Worm (Caenorhabditis elegans) whole organism, L2 larva: ENCODE measurements around the gene T02C12.5.

Source experiments
- R02D3.7 ChIP-seq: fragments of 150-350 bp; optimal IDR thresholded peaks from 2 replicates; lab custom pipeline; 2014; ENCODE audit warnings: missing biosample characterization, missing genetic modification characterization
- alr-1 ChIP-seq: fragments of 150-350 bp; optimal IDR thresholded peaks from 2 replicates; lab custom pipeline; 2014; ENCODE audit warnings: missing biosample characterization, missing genetic modification characterization
- ama-1 ChIP-seq: fragments of 150-350 bp; optimal IDR thresholded peaks from 2 replicates; lab custom pipeline; 2018; ENCODE audit warnings: inconsistent platforms
- ceh-82 ChIP-seq: fragments of 150-350 bp; optimal IDR thresholded peaks from 2 replicates; lab custom pipeline; 2014; ENCODE audit warnings: missing biosample characterization, missing genetic modification characterization
- elt-3 ChIP-seq: sonication (generic microtip); optimal IDR thresholded peaks from 2 replicates; lab custom pipeline; 2017; ENCODE audit warnings: missing biosample characterization, missing genetic modification characterization
- nhr-10 ChIP-seq: sonication (generic microtip); optimal IDR thresholded peaks from 2 replicates; lab custom pipeline; 2017; ENCODE audit warnings: missing biosample characterization, missing genetic modification characterization
- nhr-12 ChIP-seq: fragments of 150-350 bp; optimal IDR thresholded peaks from 2 replicates; lab custom pipeline; 2014; ENCODE audit warnings: missing biosample characterization, missing genetic modification characterization
- nhr-6 ChIP-seq: fragments of 150-350 bp; optimal IDR thresholded peaks from 2 replicates; lab custom pipeline; 2014; ENCODE audit warnings: missing biosample characterization, missing genetic modification characterization
- peb-1 ChIP-seq: fragments of 150-350 bp; optimal IDR thresholded peaks from 2 replicates; lab custom pipeline; 2014; ENCODE audit warnings: missing biosample characterization, missing genetic modification characterization
- skn-1 ChIP-seq: sonication (generic microtip); optimal IDR thresholded peaks from 2 replicates; lab custom pipeline; 2017; ENCODE audit warnings: missing biosample characterization, missing genetic modification characterization
- unc-62 ChIP-seq: fragments of 150-350 bp; optimal IDR thresholded peaks from 2 replicates; lab custom pipeline; 2014; ENCODE audit warnings: missing biosample characterization, missing genetic modification reagents, missing genetic modification characterization
- zag-1 ChIP-seq: fragments of 150-350 bp; optimal IDR thresholded peaks from 2 replicates; lab custom pipeline; 2014; ENCODE audit warnings: missing biosample characterization, missing genetic modification characterization
- ztf-11 ChIP-seq: sonication (generic microtip); optimal IDR thresholded peaks from 2 replicates; lab custom pipeline; 2017; ENCODE audit warnings: missing biosample characterization, missing genetic modification characterization
- ztf-4 ChIP-seq: fragments of 150-350 bp; optimal IDR thresholded peaks from 2 replicates; lab custom pipeline; 2014; ENCODE audit warnings: missing biosample characterization, missing genetic modification characterization

- TF ChIP-seq zag-1 (tag; lab: Kevin White, UChicago) (no peak), ama-1 (lab: Kevin White, UChicago) (no peak), elt-3 (tag; lab: Kevin White, UChicago) (no peak), ceh-82 (tag; lab: Kevin White, UChicago) (no peak), unc-62 (GFP tag; lab: Kevin White, UChicago) (no peak), ztf-4 (tag; lab: Kevin White, UChicago) (no peak), nhr-10 (tag; lab: Kevin White, UChicago) (no peak), skn-1 (tag; lab: Kevin White, UChicago) (no peak), R02D3.7 (no peak), peb-1 (no peak), alr-1 (tag; lab: Kevin White, UChicago) (no peak), nhr-12 (no peak), ztf-11 (tag; lab: Kevin White, UChicago) (no peak), nhr-6 (tag; lab: Kevin White, UChicago) (no peak)
These were observed 33.5 kb downstream of the T02C12.5 start for ce11 chrIII:3994457-3994856.
